Fruit fly (Drosophila melanogaster): ENCODE data around the gene Gyc32E.

The Gyc32E gene

DNA sequence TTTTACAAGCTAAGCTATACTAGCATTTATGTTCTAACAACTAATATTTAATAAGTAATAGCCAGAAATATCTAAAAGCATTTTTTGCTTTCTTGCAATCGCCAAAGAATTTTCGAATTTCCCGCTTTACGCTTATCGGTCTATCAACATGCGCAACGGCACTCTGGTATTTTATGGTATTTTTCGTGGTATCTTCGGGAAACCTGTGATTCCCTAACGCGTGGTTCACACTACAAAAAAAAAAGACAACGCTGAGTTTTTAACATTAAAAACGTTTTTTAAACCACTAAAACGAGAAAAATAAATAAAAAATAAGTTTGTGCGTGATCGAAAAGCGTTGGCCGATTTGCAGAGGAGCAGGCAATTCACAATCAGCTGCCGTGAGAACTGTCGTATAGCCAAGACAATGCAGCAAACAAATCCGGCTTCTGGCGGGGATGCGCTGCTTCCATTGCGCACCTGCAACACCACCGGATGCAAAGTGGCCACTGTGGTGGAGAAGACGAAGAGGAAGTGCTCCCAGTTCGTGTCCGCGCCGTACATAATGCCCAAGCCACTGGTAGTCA, 30.0 kb upstream of the Gyc32E start, which contains the start of gene Boh2 (continued):
- TF ChIP-seq CG14050 (GFP tag; IDR thresholded peaks at IDR 0.05): no peak
- no peak for TF ChIP-seq CG12155 (GFP tag; optimal IDR thresholded peaks at IDR 0.05)
- no peak for TF ChIP-seq HLH4C (GFP tag; IDR thresholded peaks at IDR 0.05; ENCODE audit: partially characterized antibody)
- no peak for TF ChIP-seq Asciz (GFP tag; optimal IDR thresholded peaks at IDR 0.05)
- peak; percentile 57 for TF ChIP-seq Sin3A (optimal IDR thresholded peaks at IDR 0.05)
- no peak for TF ChIP-seq HLHmδ (GFP tag; optimal IDR thresholded peaks at IDR 0.05)
- TF ChIP-seq unc-4 (GFP tag; IDR thresholded peaks at IDR 0.05; ENCODE audit: partially characterized antibody): no peak
- TF ChIP-seq tup (GFP tag; optimal IDR thresholded peaks at IDR 0.05): no peak
- TF ChIP-seq caup (GFP tag; optimal IDR thresholded peaks at IDR 0.05; ENCODE audit: severe bottlenecking): no peak
- no peak for TF ChIP-seq CG8388 (GFP tag; optimal IDR thresholded peaks at IDR 0.05)
- no peak for TF ChIP-seq CG11093 (GFP tag; IDR thresholded peaks at IDR 0.05)
- TF ChIP-seq chm (GFP tag; IDR thresholded peaks at IDR 0.05): no peak
- TF ChIP-seq CG13287 (GFP tag; IDR thresholded peaks at IDR 0.05; ENCODE audit: partially characterized antibody): 0 out of 2 replicates have a peak, but pooled peaks have one; percentile 20
- TF ChIP-seq Dbx (GFP tag; IDR thresholded peaks at IDR 0.05): no peak
- no peak for TF ChIP-seq Dip2 (GFP tag; IDR thresholded peaks at IDR 0.05)
- TF ChIP-seq CG10543 (GFP tag; optimal IDR thresholded peaks at IDR 0.05): no peak
- TF ChIP-seq ERR (GFP tag; optimal IDR thresholded peaks at IDR 0.05): no peak
- TF ChIP-seq sens (GFP tag): peak; percentile 69
- TF ChIP-seq cato (GFP tag; optimal IDR thresholded peaks at IDR 0.05; ENCODE audit: borderline replicate concordance): no peak
- TF ChIP-seq Eip74EF (GFP tag; optimal IDR thresholded peaks at IDR 0.05): no peak
- no peak for TF ChIP-seq chn (GFP tag; optimal IDR thresholded peaks at IDR 0.05)
- TF ChIP-seq Hmr (GFP tag; optimal IDR thresholded peaks at IDR 0.05): no peak
- TF ChIP-seq Rx (GFP tag; IDR thresholded peaks at IDR 0.05): no peak
- TF ChIP-seq cad (GFP tag; optimal IDR thresholded peaks at IDR 0.05): no peak
- TF ChIP-seq lbe (GFP tag; optimal IDR thresholded peaks at IDR 0.05): no peak
- no peak for TF ChIP-seq CG18764 (GFP tag; optimal IDR thresholded peaks at IDR 0.05)
- no peak for TF ChIP-seq Taf1 (GFP tag; IDR thresholded peaks at IDR 0.05)
- no peak for TF ChIP-seq Ptx1 (GFP tag; IDR thresholded peaks at IDR 0.05)
- no peak for TF ChIP-seq CG2712 (tag; optimal IDR thresholded peaks at IDR 0.05)
- peak; percentile 32 for TF ChIP-seq Sry-δ (GFP tag; optimal IDR thresholded peaks at IDR 0.05)
- TF ChIP-seq CG7963 (GFP tag; IDR thresholded peaks at IDR 0.05; ENCODE audit: partially characterized antibody): no peak
- no peak for TF ChIP-seq onecut (GFP tag; IDR thresholded peaks at IDR 0.05)
- TF ChIP-seq Mes4 (GFP tag; optimal IDR thresholded peaks at IDR 0.05): no peak
- peak; percentile 34 for TF ChIP-seq ssp (GFP tag; IDR thresholded peaks at IDR 0.05)
- TF ChIP-seq ranshi (GFP tag; IDR thresholded peaks at IDR 0.05): no peak
- TF ChIP-seq CG13775 (GFP tag; optimal IDR thresholded peaks at IDR 0.05): no peak
- no peak for TF ChIP-seq CG34422 (GFP tag; IDR thresholded peaks at IDR 0.05)
- TF ChIP-seq org-1 (GFP tag; optimal IDR thresholded peaks at IDR 0.05): no peak
- TF ChIP-seq usp (GFP tag; optimal IDR thresholded peaks at IDR 0.05): no peak
- no peak for TF ChIP-seq eve (GFP tag; optimal IDR thresholded peaks at IDR 0.05)
- no peak for TF ChIP-seq CG42726 (GFP tag; IDR thresholded peaks at IDR 0.05; ENCODE audit: partially characterized antibody)
- TF ChIP-seq CG7928 (GFP tag; optimal IDR thresholded peaks at IDR 0.05): no peak
- no peak for TF ChIP-seq CG43689 (GFP tag; IDR thresholded peaks at IDR 0.05)
- TF ChIP-seq Trl (optimal IDR thresholded peaks at IDR 0.05): no peak
- TF ChIP-seq Trl (GFP tag; optimal IDR thresholded peaks at IDR 0.05): no peak
- no peak for TF ChIP-seq bsh (GFP tag; optimal IDR thresholded peaks at IDR 0.05)
- no peak for TF ChIP-seq Hey (tag; optimal IDR thresholded peaks at IDR 0.05)
- no peak for TF ChIP-seq CG15601 (tag; optimal IDR thresholded peaks at IDR 0.05)
- no peak for TF ChIP-seq ap (GFP tag; IDR thresholded peaks at IDR 0.05)
- peak; percentile 24; the same call in 1 of the 2 replicates for TF ChIP-seq MBD-R2 (GFP tag; IDR thresholded peaks at IDR 0.05)
- no peak for TF ChIP-seq mirr (GFP tag; optimal IDR thresholded peaks at IDR 0.05)
- no peak for TF ChIP-seq CG8089 (GFP tag; optimal IDR thresholded peaks at IDR 0.05)

Measured in whole organism, embryonic.